Fruit fly (Drosophila melanogaster): ENCODE measurements around the gene Gss2.
A peak's percentile ranks its signal among the peaks of the same experiment; 100 is the strongest.

Gss2 gene

dm6 chrX:17910941-17911703 is 11.6 kb downstream of the Gss2 start, which contains the start of gene CG6847 (continued):
- peak; percentile 69 for TF ChIP-seq gsb-n (tag; optimal IDR thresholded peaks at IDR 0.05)
- TF ChIP-seq aop (GFP tag; IDR thresholded peaks at IDR 0.05) = no peak
- TF ChIP-seq usp (GFP tag; optimal IDR thresholded peaks at IDR 0.05) = no peak
- TF ChIP-seq CG3163 (GFP tag; optimal IDR thresholded peaks at IDR 0.05) = no peak
- no peak for TF ChIP-seq fd3F (GFP tag; optimal IDR thresholded peaks at IDR 0.05)
- no peak for TF ChIP-seq CG2129 (GFP tag; IDR thresholded peaks at IDR 0.05; ENCODE audit: partially characterized antibody)
- TF ChIP-seq CG11398 (GFP tag; optimal IDR thresholded peaks at IDR 0.05) = no peak
- TF ChIP-seq CG8924 (tag; optimal IDR thresholded peaks at IDR 0.05) = peak; percentile 71
- peak; percentile 98 for TF ChIP-seq Deaf1 (tag; optimal IDR thresholded peaks at IDR 0.05)
- TF ChIP-seq HLH54F (GFP tag; optimal IDR thresholded peaks at IDR 0.05) = no peak
- TF ChIP-seq CG1832 (GFP tag; optimal IDR thresholded peaks at IDR 0.05) = no peak
- TF ChIP-seq CG17385 (GFP tag; optimal IDR thresholded peaks at IDR 0.05) = peak; percentile 73
- TF ChIP-seq HmgD (GFP tag; optimal IDR thresholded peaks at IDR 0.05) = no peak
- peak; percentile 41; the same call in 1 of the 2 replicates for TF ChIP-seq wor (GFP tag; IDR thresholded peaks at IDR 0.05)
- no peak for TF ChIP-seq Atf-2 (GFP tag; optimal IDR thresholded peaks at IDR 0.05)
- no peak for TF ChIP-seq CG34422 (GFP tag; IDR thresholded peaks at IDR 0.05)
- peak; percentile 65 for TF ChIP-seq CG13894 (tag; optimal IDR thresholded peaks at IDR 0.05)
- no peak for TF ChIP-seq Bgb (GFP tag; IDR thresholded peaks at IDR 0.05; ENCODE audit: partially characterized antibody)
- TF ChIP-seq Mad (GFP tag; optimal IDR thresholded peaks at IDR 0.05) = peak; percentile 52
- TF ChIP-seq sug (tag; optimal IDR thresholded peaks at IDR 0.05) = peak; percentile 39
- no peak for TF ChIP-seq Doc3 (GFP tag; IDR thresholded peaks at IDR 0.05; ENCODE audit: partially characterized antibody)
- TF ChIP-seq bbx (GFP tag; IDR thresholded peaks at IDR 0.05; ENCODE audit: partially characterized antibody) = peak; percentile 31; the same call in 1 of the 2 replicates
- 0 out of 3 replicates have a peak, but pooled peaks have one; percentile 23 for TF ChIP-seq gce (GFP tag; IDR thresholded peaks at IDR 0.05)
- no peak for TF ChIP-seq CG10959 (GFP tag; IDR thresholded peaks at IDR 0.05)
- TF ChIP-seq grau (tag; optimal IDR thresholded peaks at IDR 0.05) = peak; percentile 84
- no peak for TF ChIP-seq stwl (tag; optimal IDR thresholded peaks at IDR 0.05)
- TF ChIP-seq CG11085 (GFP tag; IDR thresholded peaks at IDR 0.05) = no peak
- TF ChIP-seq sd (tag; optimal IDR thresholded peaks at IDR 0.05) = peak; percentile 51
- 0 out of 3 replicates have a peak, but pooled peaks have one; percentile 9 for TF ChIP-seq CG14050 (GFP tag; IDR thresholded peaks at IDR 0.05)
- TF ChIP-seq CG16813 (GFP tag; IDR thresholded peaks at IDR 0.05; ENCODE audit: partially characterized antibody) = no peak
- TF ChIP-seq CG15011 (GFP tag; optimal IDR thresholded peaks at IDR 0.05) = no peak
- TF ChIP-seq ATbp (GFP tag; optimal IDR thresholded peaks at IDR 0.05) = peak; percentile 66
- TF ChIP-seq crp (GFP tag; optimal IDR thresholded peaks at IDR 0.05) = peak in 1 of 2 experiments; percentile 10
- peak; percentile 18 for TF ChIP-seq CG16863 (GFP tag; optimal IDR thresholded peaks at IDR 0.05)
- TF ChIP-seq Drgx (GFP tag; IDR thresholded peaks at IDR 0.05) = peak; percentile 39
- TF ChIP-seq Scr (GFP tag; IDR thresholded peaks at IDR 0.05; ENCODE audit: partially characterized antibody) = no peak
- no peak for TF ChIP-seq Side (GFP tag; optimal IDR thresholded peaks at IDR 0.05)
- TF ChIP-seq CG17361 (GFP tag; IDR thresholded peaks at IDR 0.05) = peak; percentile 94
- TF ChIP-seq CG6272 (GFP tag; IDR thresholded peaks at IDR 0.05) = no peak
- peak; percentile 65 for TF ChIP-seq bcd (GFP tag; optimal IDR thresholded peaks at IDR 0.05)
- peak; percentile 46; the same call in 1 of the 2 replicates for TF ChIP-seq CG4404 (GFP tag; IDR thresholded peaks at IDR 0.05)
- TF ChIP-seq Nf-YC (tag; optimal IDR thresholded peaks at IDR 0.05) = peak; percentile 59
- TF ChIP-seq ttk (GFP tag; IDR thresholded peaks at IDR 0.05) = peak; percentile 42; the same call in 1 of the 2 replicates
- TF ChIP-seq CG10462 (GFP tag; optimal IDR thresholded peaks at IDR 0.05) = no peak
- TF ChIP-seq Hand (GFP tag; optimal IDR thresholded peaks at IDR 0.05) = no peak
- no peak for TF ChIP-seq pho (GFP tag; optimal IDR thresholded peaks at IDR 0.05)
- TF ChIP-seq CG7786 (GFP tag; optimal IDR thresholded peaks at IDR 0.05) = no peak
- TF ChIP-seq gsb (GFP tag; IDR thresholded peaks at IDR 0.05) = no peak
- no peak for TF ChIP-seq Spps (tag; optimal IDR thresholded peaks at IDR 0.05)
